Worm (Caenorhabditis elegans) whole organism, L1 larva: ENCODE data around the gene lsm-1.

Experiments
- C04F5.9 ChIP-seq: sonication (generic microtip); optimal IDR thresholded peaks from 2 replicates; lab custom pipeline; 2016; ENCODE audit warnings: missing genetic modification characterization, missing compliant biosample characterization
- C16A3.4 ChIP-seq: fragments of 150-350 bp; optimal IDR thresholded peaks from 2 replicates; lab custom pipeline; 2014; ENCODE audit warnings: missing biosample characterization, missing genetic modification characterization
- C34B4.2 ChIP-seq: sonication (generic microtip); optimal IDR thresholded peaks from 2 replicates; lab custom pipeline; 2017; ENCODE audit warnings: mild to moderate bottlenecking, missing genetic modification characterization, missing compliant biosample characterization
- F16B12.6 ChIP-seq: fragments of 150-350 bp; optimal IDR thresholded peaks from 2 replicates; lab custom pipeline; 2014; ENCODE audit warnings: missing biosample characterization, missing genetic modification characterization
- alr-1 ChIP-seq: fragments of 200-800 bp; sonication (Bioruptor generic); optimal IDR thresholded peaks from 2 replicates; lab custom pipeline; 2018; ENCODE audit warnings: borderline replicate concordance, mild to moderate bottlenecking, missing genetic modification characterization, missing compliant biosample characterization
- ama-1 ChIP-seq: fragments of 150-350 bp; optimal IDR thresholded peaks from 2 replicates; lab custom pipeline; 2014
- ceh-63 ChIP-seq: fragments of 200-800 bp; sonication (Bioruptor generic); optimal IDR thresholded peaks from 2 replicates; lab custom pipeline; 2018; ENCODE audit warnings: mild to moderate bottlenecking, missing genetic modification characterization, missing compliant biosample characterization
- ceh-82 ChIP-seq, 3 experiments: fragments of 150-350 bp in 1 of 3; sonication (generic microtip) in 2 of 3; optimal IDR thresholded peaks; 2 replicates each; lab custom pipeline; 2014 to 2017; ENCODE audit warnings: missing biosample characterization in 3 of 3, missing genetic modification characterization in 3 of 3
- ceh-88 ChIP-seq: fragments of 200-800 bp; sonication (Bioruptor generic); IDR thresholded peaks from 2 replicates; pipeline ENCODE4 v1.3.6; 2022; ENCODE audit warnings: missing genetic modification characterization, missing compliant biosample characterization
- dpl-1 ChIP-seq, 3 experiments: fragments of 150-350 bp in 2 of 3; sonication (generic microtip) in 1 of 3; optimal IDR thresholded peaks; 2 replicates each; lab custom pipeline; 2014 to 2017; ENCODE audit warnings: missing biosample characterization in 3 of 3, missing genetic modification characterization in 3 of 3, missing genetic modification reagents in 3 of 3
- efl-1 ChIP-seq, 4 experiments: fragments of 150-350 bp; optimal IDR thresholded peaks in 3 of 4; peaks in 1 of 4; 1 replicate in 1 of 4; 2 replicates in 3 of 4; lab custom pipeline; 2014; ENCODE audit warnings: missing biosample characterization in 2 of 4, missing genetic modification characterization in 2 of 4, missing genetic modification reagents in 2 of 4
- efl-3 ChIP-seq: fragments of 200-800 bp; sonication (Bioruptor generic); optimal IDR thresholded peaks from 2 replicates; lab custom pipeline; 2018; ENCODE audit warnings: mild to moderate bottlenecking, missing genetic modification characterization, missing compliant biosample characterization
- elt-2 ChIP-seq: sonication (generic microtip); optimal IDR thresholded peaks from 2 replicates; lab custom pipeline; 2016; ENCODE audit warnings: missing genetic modification characterization, mild to moderate bottlenecking, inconsistent platforms, missing compliant biosample characterization, missing genetic modification reagents
- elt-3 ChIP-seq, 6 experiments: fragments of 150-350 bp in 1 of 6; sonication (generic microtip); optimal IDR thresholded peaks; 2 replicates each; lab custom pipeline; 2017 to 2018; ENCODE audit warnings: missing biosample characterization in 6 of 6, missing genetic modification characterization in 6 of 6, inconsistent platforms in 1 of 6
- ets-5 ChIP-seq: fragments of 200-800 bp; sonication (Bioruptor generic); IDR thresholded peaks from 2 replicates; pipeline ENCODE4 v1.3.6; 2022; ENCODE audit warnings: missing genetic modification characterization, missing compliant biosample characterization
- fkh-4 ChIP-seq: sonication (generic microtip); optimal IDR thresholded peaks from 2 replicates; lab custom pipeline; 2016; ENCODE audit warnings: missing compliant biosample characterization, missing genetic modification characterization, borderline replicate concordance
- fos-1 ChIP-seq: fragments of 150-350 bp; optimal IDR thresholded peaks from 2 replicates; lab custom pipeline; 2014; ENCODE audit warnings: missing biosample characterization, missing genetic modification characterization
- grh-1 ChIP-seq: fragments of 200-800 bp; sonication (Bioruptor generic); IDR thresholded peaks from 2 replicates; pipeline ENCODE4 v1.3.6; 2022; ENCODE audit warnings: missing genetic modification reagents, missing genetic modification characterization, missing compliant biosample characterization
- hpl-2 ChIP-seq: fragments of 150-350 bp; optimal IDR thresholded peaks from 2 replicates; lab custom pipeline; 2014; ENCODE audit warnings: missing biosample characterization, missing genetic modification reagents, missing genetic modification characterization
- isw-1 ChIP-seq: fragments of 200-800 bp; sonication (Bioruptor generic); IDR thresholded peaks from 2 replicates; pipeline ENCODE4 v1.3.6; 2022; ENCODE audit warnings: missing genetic modification characterization, missing compliant biosample characterization
- jun-1 ChIP-seq: fragments of 150-350 bp; optimal IDR thresholded peaks from 2 replicates; lab custom pipeline; 2014; ENCODE audit warnings: missing biosample characterization, missing genetic modification reagents, missing genetic modification characterization
- lin-13 ChIP-seq: fragments of 150-350 bp; optimal IDR thresholded peaks from 2 replicates; lab custom pipeline; 2014; ENCODE audit warnings: missing biosample characterization, missing genetic modification reagents, missing genetic modification characterization
- lin-15B ChIP-seq: fragments of 150-350 bp; sonication (generic microtip); optimal IDR thresholded peaks from 3 replicates; lab custom pipeline; 2014; ENCODE audit warnings: missing biosample characterization, missing genetic modification characterization
- lin-39 ChIP-seq: fragments of 150-350 bp; optimal IDR thresholded peaks from 2 replicates; lab custom pipeline; 2014; ENCODE audit warnings: missing biosample characterization, missing genetic modification reagents, missing genetic modification characterization
- lsy-2 ChIP-seq, 2 experiments: fragments of 150-350 bp; optimal IDR thresholded peaks; 2 replicates each; lab custom pipeline; 2014; ENCODE audit warnings: missing biosample characterization in 2 of 2, missing genetic modification characterization in 2 of 2
- mab-9 ChIP-seq: fragments of 200-800 bp; sonication (Bioruptor generic); IDR thresholded peaks from 2 replicates; pipeline ENCODE4 v1.3.6; 2022; ENCODE audit warnings: missing genetic modification reagents, missing genetic modification characterization, missing compliant biosample characterization
- mdl-1 ChIP-seq, 2 experiments: fragments of 150-350 bp; optimal IDR thresholded peaks; 2 replicates each; lab custom pipeline; 2014 to 2017; ENCODE audit warnings: missing biosample characterization in 2 of 2, missing genetic modification characterization in 2 of 2, inconsistent platforms in 1 of 2
- mef-2 ChIP-seq: fragments of 150-350 bp; optimal IDR thresholded peaks from 2 replicates; lab custom pipeline; 2014; ENCODE audit warnings: missing biosample characterization, missing genetic modification characterization
- nhr-19 ChIP-seq: fragments of 200-800 bp; sonication (Bioruptor generic); conservative IDR thresholded peaks from 2 replicates; pipeline ENCODE4 v1.3.6; 2022; ENCODE audit warnings: missing genetic modification characterization, missing compliant biosample characterization
- nhr-20 ChIP-seq: sonication (generic microtip); optimal IDR thresholded peaks from 2 replicates; lab custom pipeline; 2016; ENCODE audit warnings: mild to moderate bottlenecking, missing genetic modification characterization, missing compliant biosample characterization
- nhr-237 ChIP-seq: fragments of 150-350 bp; optimal IDR thresholded peaks from 2 replicates; lab custom pipeline; 2014; ENCODE audit warnings: missing biosample characterization, missing genetic modification characterization
- nhr-28 ChIP-seq: fragments of 150-350 bp; optimal IDR thresholded peaks from 2 replicates; lab custom pipeline; 2014; ENCODE audit warnings: missing biosample characterization, missing genetic modification characterization
- nhr-47 ChIP-seq: sonication (generic microtip); optimal IDR thresholded peaks from 2 replicates; lab custom pipeline; 2016; ENCODE audit warnings: mild to moderate bottlenecking, missing genetic modification characterization, moderate library complexity, missing compliant biosample characterization
- nhr-76 ChIP-seq: sonication (generic microtip); optimal IDR thresholded peaks from 2 replicates; lab custom pipeline; 2017; ENCODE audit warnings: missing biosample characterization, missing genetic modification characterization
- nhr-77 ChIP-seq: fragments of 150-350 bp; optimal IDR thresholded peaks from 2 replicates; lab custom pipeline; 2014; ENCODE audit warnings: missing biosample characterization, missing genetic modification characterization
- nhr-84 ChIP-seq: sonication (generic microtip); optimal IDR thresholded peaks from 2 replicates; lab custom pipeline; 2017; ENCODE audit warnings: missing biosample characterization, missing genetic modification characterization
- nhr-85 ChIP-seq: sonication (generic microtip); peaks from one replicate; lab custom pipeline; 2016; ENCODE audit warnings: missing genetic modification characterization, inconsistent platforms, missing compliant biosample characterization
- nhr-90 ChIP-seq: sonication (generic microtip); optimal IDR thresholded peaks from 2 replicates; lab custom pipeline; 2016; ENCODE audit warnings: mild to moderate bottlenecking, missing genetic modification characterization, missing compliant biosample characterization; ENCODE audit not compliant: poor library complexity
- pqm-1 ChIP-seq: sonication (generic microtip); optimal IDR thresholded peaks from 3 replicates; lab custom pipeline; 2017; ENCODE audit warnings: missing biosample characterization, missing genetic modification characterization
- rnt-1 ChIP-seq: sonication (generic microtip); optimal IDR thresholded peaks from 2 replicates; lab custom pipeline; 2016; ENCODE audit warnings: mild to moderate bottlenecking, missing genetic modification characterization, moderate library complexity, missing compliant biosample characterization
- skn-1 ChIP-seq: fragments of 150-350 bp; optimal IDR thresholded peaks from 2 replicates; lab custom pipeline; 2014; ENCODE audit warnings: missing biosample characterization, missing genetic modification characterization
- snu-23 ChIP-seq: sonication (generic microtip); optimal IDR thresholded peaks from 2 replicates; lab custom pipeline; 2016; ENCODE audit warnings: missing genetic modification characterization, missing compliant biosample characterization
- sox-4 ChIP-seq: sonication (generic microtip); optimal IDR thresholded peaks from 2 replicates; lab custom pipeline; 2016; ENCODE audit warnings: missing genetic modification characterization, missing compliant biosample characterization
- sup-37 ChIP-seq: fragments of 200-800 bp; sonication (Bioruptor generic); optimal IDR thresholded peaks from 2 replicates; lab custom pipeline; 2018; ENCODE audit warnings: mild to moderate bottlenecking, missing genetic modification characterization, missing compliant biosample characterization
- swsn-7 ChIP-seq: sonication (generic microtip); optimal IDR thresholded peaks from 2 replicates; lab custom pipeline; 2016; ENCODE audit warnings: missing genetic modification characterization, missing compliant biosample characterization
- tlp-1 ChIP-seq: fragments of 150-350 bp; optimal IDR thresholded peaks from 2 replicates; lab custom pipeline; 2014; ENCODE audit warnings: missing biosample characterization, missing genetic modification characterization
- unc-62 ChIP-seq: fragments of 150-350 bp; optimal IDR thresholded peaks from 2 replicates; lab custom pipeline; 2014; ENCODE audit warnings: missing biosample characterization, missing genetic modification reagents, missing genetic modification characterization
- unc-86 ChIP-seq: sonication (generic microtip); optimal IDR thresholded peaks from 2 replicates; lab custom pipeline; 2016; ENCODE audit warnings: missing genetic modification characterization, missing compliant biosample characterization
- unc-98 ChIP-seq: fragments of 200-800 bp; sonication (Bioruptor generic); IDR thresholded peaks from 2 replicates; pipeline ENCODE4 v1.3.6; 2022; ENCODE audit warnings: missing genetic modification characterization, missing compliant biosample characterization
- xbp-1 ChIP-seq: sonication (generic microtip); optimal IDR thresholded peaks from 2 replicates; lab custom pipeline; 2016; ENCODE audit warnings: missing genetic modification characterization, missing compliant biosample characterization
- zip-4 ChIP-seq: fragments of 200-800 bp; sonication (Bioruptor generic); optimal IDR thresholded peaks from 2 replicates; lab custom pipeline; 2018; ENCODE audit warnings: mild to moderate bottlenecking, missing genetic modification characterization, moderate library complexity, missing compliant biosample characterization

Gene lsm-1

ce11 chrII:11101171-11101570 is 25.6 kb upstream of the lsm-1 start:
- TF ChIP-seq hpl-2 (GFP tag; lab: Kevin White, UChicago): no peak
- TF ChIP-seq nhr-84: no peak
- TF ChIP-seq mab-9 (GFP tag; lab: Robert Waterston, UW): no peak
- no peak for TF ChIP-seq nhr-28 (tag; lab: Kevin White, UChicago)

- TF ChIP-seq swsn-7 (tag; lab: Kevin White, UChicago) (peak; percentile 38), nhr-90 (tag; lab: Kevin White, UChicago) (peak; percentile 32), ceh-82 (tag; optimal IDR thresholded peaks at IDR 0.05; lab: Kevin White, UChicago) (peak in 2 of 3 experiments; percentile 9 to 73), elt-2 (no peak), ama-1 (lab: Kevin White, UChicago) (no peak), unc-86 (tag; lab: Kevin White, UChicago) (peak; percentile 19), elt-3 (tag; optimal IDR thresholded peaks at IDR 0.05; lab: Kevin White, UChicago) (peak in 2 of 6 experiments; percentile 10 to 39), rnt-1 (tag; lab: Kevin White, UChicago) (peak; percentile 66), nhr-76 (tag; lab: Kevin White, UChicago) (no peak), ceh-63 (GFP tag; lab: Kevin White, UChicago) (no peak), nhr-77 (tag; lab: Kevin White, UChicago) (peak; percentile 32), unc-62 (no peak), dpl-1 (GFP tag; optimal IDR thresholded peaks at IDR 0.05; lab: Kevin White, UChicago) (peak; percentile 58 to 80 (median 73)), snu-23 (GFP tag; lab: Kevin White, UChicago) (peak; percentile 70), zip-4 (no peak), nhr-28 (tag; lab: Kevin White, UChicago) (no peak), fos-1 (no peak), skn-1 (tag; lab: Kevin White, UChicago) (peak; percentile 78), C04F5.9 (no peak), F16B12.6 (tag; lab: Kevin White, UChicago) (peak; percentile 37), nhr-19 (GFP tag; lab: Robert Waterston, UW) (peak; percentile 6; the same call in 1 of the 2 replicates), isw-1 (GFP tag; lab: Robert Waterston, UW) (peak; percentile 26), sup-37 (GFP tag; lab: Kevin White, UChicago) (no peak), lsy-2 (tag; optimal IDR thresholded peaks at IDR 0.05; lab: Kevin White, UChicago) (peak; percentile 67 to 88), C34B4.2 (tag; lab: Kevin White, UChicago) (no peak), ceh-88 (GFP tag; lab: Robert Waterston, UW) (no peak), efl-3 (GFP tag; lab: Kevin White, UChicago) (no peak), C16A3.4 (peak; percentile 72), unc-98 (no peak), nhr-20 (tag; lab: Kevin White, UChicago) (peak; percentile 68), fkh-4 (tag; lab: Kevin White, UChicago) (no peak), lin-13 (GFP tag; lab: Kevin White, UChicago) (peak; percentile 55), grh-1 (no peak), mdl-1 (tag; optimal IDR thresholded peaks at IDR 0.05; lab: Kevin White, UChicago) (peak in 1 of 2 experiments; percentile 51), nhr-47 (peak; percentile 51), nhr-85 (tag; lab: Kevin White, UChicago) (peak; percentile 80), sox-4 (no peak), pqm-1 (no peak), tlp-1 (tag; lab: Kevin White, UChicago) (no peak), lin-15B (peak; percentile 10), mef-2 (no peak), jun-1 (tag; lab: Kevin White, UChicago) (no peak), xbp-1 (tag; lab: Kevin White, UChicago) (peak; percentile 17), nhr-237 (tag; lab: Kevin White, UChicago) (no peak), efl-1 (optimal IDR thresholded peaks at IDR 0.05; lab: Kevin White, UChicago) (peak; percentile 73 to 74), efl-1 (GFP tag; optimal IDR thresholded peaks at IDR 0.05 in 1 of 2; lab: Kevin White, UChicago) (peak; percentile 71 to 94), alr-1 (no peak), ets-5 (GFP tag; lab: Robert Waterston, UW) (no peak), lin-39 (tag; lab: Kevin White, UChicago) (no peak), mab-9 (GFP tag; lab: Robert Waterston, UW) (no peak), hpl-2 (GFP tag; lab: Kevin White, UChicago) (no peak)
Measured at ce11 chrII:11103052-11103451, 23.7 kb upstream of the lsm-1 start.
